Fruit fly (Drosophila melanogaster) whole organism, prepupa: ENCODE data around the gene Drp1.

ENCODE experiments used
- CG6276 ChIP-seq: fragments of 200-800 bp; sonication (Bioruptor generic); optimal IDR thresholded peaks from 2 replicates; lab custom pipeline; 2017; ENCODE audit warnings: missing biosample characterization, mild to moderate bottlenecking, missing genetic modification characterization
- CG6854 ChIP-seq: fragments of 200-800 bp; sonication (Bioruptor generic); optimal IDR thresholded peaks from 2 replicates; lab custom pipeline; 2017; ENCODE audit warnings: missing biosample characterization, mild to moderate bottlenecking, missing genetic modification characterization
- CG8119 ChIP-seq: fragments of 200-800 bp; sonication (Bioruptor generic); IDR thresholded peaks from 3 replicates; pipeline ENCODE4 v1.3.6; 2022; ENCODE audit warnings: missing biosample characterization, missing genetic modification characterization
- Eip75B ChIP-seq: fragments of 200-800 bp; sonication (Bioruptor generic); optimal IDR thresholded peaks from 3 replicates; lab custom pipeline; 2016; ENCODE audit warnings: missing biosample characterization, missing genetic modification characterization
- Ets21C ChIP-seq: fragments of 200-800 bp; sonication (Bioruptor generic); optimal IDR thresholded peaks from 3 replicates; lab custom pipeline; 2016; ENCODE audit warnings: missing biosample characterization, missing genetic modification characterization
- Lpt ChIP-seq: fragments of 200-800 bp; sonication (Bioruptor generic); optimal IDR thresholded peaks from 3 replicates; lab custom pipeline; 2016; ENCODE audit warnings: missing biosample characterization, missing genetic modification characterization
- Met ChIP-seq: fragments of 200-800 bp; sonication (Bioruptor generic); optimal IDR thresholded peaks from 3 replicates; lab custom pipeline; 2016; ENCODE audit warnings: missing biosample characterization, missing genetic modification characterization
- Sox102F ChIP-seq: fragments of 200-800 bp; sonication (Bioruptor generic); optimal IDR thresholded peaks from 2 replicates; lab custom pipeline; 2016; ENCODE audit warnings: missing biosample characterization, mild to moderate bottlenecking, missing genetic modification characterization
- acj6 ChIP-seq: fragments of 200-800 bp; sonication (Bioruptor generic); optimal IDR thresholded peaks from 3 replicates; lab custom pipeline; 2016; ENCODE audit warnings: missing biosample characterization, missing genetic modification characterization
- pdm3 ChIP-seq: fragments of 200-800 bp; sonication (Bioruptor generic); optimal IDR thresholded peaks from 3 replicates; lab custom pipeline; 2016; ENCODE audit warnings: missing biosample characterization, missing genetic modification characterization
- spab ChIP-seq: fragments of 200-800 bp; sonication (Bioruptor generic); optimal IDR thresholded peaks from 2 replicates; lab custom pipeline; 2017; ENCODE audit warnings: missing biosample characterization, mild to moderate bottlenecking, missing genetic modification characterization, missing genetic modification reagents
- svp ChIP-seq: fragments of 200-800 bp; sonication (Bioruptor generic); peaks from one replicate; lab custom pipeline; 2016; ENCODE audit warnings: missing biosample characterization, missing genetic modification characterization

- TF ChIP-seq svp (GFP tag; lab: Kevin White, UChicago) (no peak), Met (GFP tag; lab: Kevin White, UChicago) (no peak), Ets21C (GFP tag; lab: Kevin White, UChicago) (no peak), Eip75B (GFP tag; lab: Kevin White, UChicago) (peak; percentile 26), spab (GFP tag; lab: Kevin White, UChicago) (no peak), acj6 (no peak), pdm3 (GFP tag; lab: Kevin White, UChicago) (no peak), CG6276 (GFP tag; lab: Kevin White, UChicago) (no peak), Lpt (no peak), CG8119 (GFP tag; lab: Robert Waterston, UW) (no peak), Sox102F (GFP tag; lab: Kevin White, UChicago) (no peak), CG6854 (GFP tag; lab: Kevin White, UChicago) (no peak)
Measured at dm6 chr2L:2585285-2585684, at the start of gene Drp1.
